Fruit fly (Drosophila melanogaster): ENCODE results near the gene CG13877.
A peak's percentile ranks its signal among the peaks of the same experiment; 100 is the strongest.

The CG13877 gene

dm6 chr3L:199050-199745 lies 18.7 kb upstream of the CG13877 start (continued):
- TF ChIP-seq chn (GFP tag; optimal IDR thresholded peaks at IDR 0.05), result peak; percentile 84
- TF ChIP-seq CoRest (tag; optimal IDR thresholded peaks at IDR 0.05), result no peak
- TF ChIP-seq CG18619 (GFP tag; optimal IDR thresholded peaks at IDR 0.05), result no peak
- TF ChIP-seq Chrac-16 (GFP tag; optimal IDR thresholded peaks at IDR 0.05), result no peak
- TF ChIP-seq Med (GFP tag), result peak; percentile 93
- TF ChIP-seq Atf3 (GFP tag; optimal IDR thresholded peaks at IDR 0.05), result peak; percentile 23
- peak; percentile 41; the same call in 1 of the 2 replicates for TF ChIP-seq inv (GFP tag; IDR thresholded peaks at IDR 0.05; ENCODE audit: partially characterized antibody)
- no peak for TF ChIP-seq CG16815 (GFP tag; optimal IDR thresholded peaks at IDR 0.05)
- no peak for TF ChIP-seq CG31441 (GFP tag; IDR thresholded peaks at IDR 0.05)
- TF ChIP-seq CG12236 (GFP tag; optimal IDR thresholded peaks at IDR 0.05), result no peak
- peak in 1 of 3 experiments; percentile 23 for TF ChIP-seq Stat92E (GFP tag; optimal IDR thresholded peaks at IDR 0.05)
- peak; percentile 45 for TF ChIP-seq Antp (GFP tag; optimal IDR thresholded peaks at IDR 0.05)
- peak; percentile 15 for TF ChIP-seq nerfin-1 (tag; optimal IDR thresholded peaks at IDR 0.05)
- TF ChIP-seq CG11696 (GFP tag; IDR thresholded peaks at IDR 0.05), result no peak
- TF ChIP-seq CG10321 (GFP tag; IDR thresholded peaks at IDR 0.05), result peak; percentile 87
- TF ChIP-seq CG9609 (GFP tag; optimal IDR thresholded peaks at IDR 0.05), result peak; percentile 4
- TF ChIP-seq dmrt99B (tag; optimal IDR thresholded peaks at IDR 0.05), result no peak
- peak; percentile 46; the same call in 1 of the 2 replicates for TF ChIP-seq CG13287 (GFP tag; IDR thresholded peaks at IDR 0.05; ENCODE audit: partially characterized antibody)
- peak in 1 of 2 experiments; percentile 3 for TF ChIP-seq dpn (GFP tag; optimal IDR thresholded peaks at IDR 0.05)
- no peak for TF ChIP-seq sr (GFP tag; IDR thresholded peaks at IDR 0.05)
- TF ChIP-seq cas (GFP tag; IDR thresholded peaks at IDR 0.05), result 0 out of 2 replicates have a peak, but pooled peaks have one; percentile 5
- no peak for TF ChIP-seq CG14050 (GFP tag; IDR thresholded peaks at IDR 0.05)
- TF ChIP-seq tna (GFP tag; IDR thresholded peaks at IDR 0.05; ENCODE audit: partially characterized antibody), result 0 out of 2 replicates have a peak, but pooled peaks have one; percentile 26
- TF ChIP-seq CG9932 (GFP tag; IDR thresholded peaks at IDR 0.05), result peak; percentile 44
- peak; percentile 17 for TF ChIP-seq MTF-1 (GFP tag; optimal IDR thresholded peaks at IDR 0.05; ENCODE audit: borderline replicate concordance)
- TF ChIP-seq HmgD (GFP tag; optimal IDR thresholded peaks at IDR 0.05), result peak; percentile 93
- no peak for TF ChIP-seq repo (GFP tag; optimal IDR thresholded peaks at IDR 0.05)
- no peak for TF ChIP-seq CG11398 (GFP tag; optimal IDR thresholded peaks at IDR 0.05)
- TF ChIP-seq CG10979 (tag; optimal IDR thresholded peaks at IDR 0.05), result peak; percentile 3
- peak; percentile 42; the same call in 2 of the 3 replicates for TF ChIP-seq knrl (GFP tag; IDR thresholded peaks at IDR 0.05; ENCODE audit: partially characterized antibody)
- TF ChIP-seq CG14014 (GFP tag; IDR thresholded peaks at IDR 0.05), result no peak
- TF ChIP-seq YL-1 (GFP tag; optimal IDR thresholded peaks at IDR 0.05), result peak; percentile 87
- peak; percentile 47; the same call in 1 of the 3 replicates for TF ChIP-seq Aef1 (GFP tag; IDR thresholded peaks at IDR 0.05)
- TF ChIP-seq CG9215 (GFP tag; IDR thresholded peaks at IDR 0.05), result no peak
- no peak for TF ChIP-seq disco-r (GFP tag; optimal IDR thresholded peaks at IDR 0.05)
- peak; percentile 30 for TF ChIP-seq CG9876 (GFP tag; optimal IDR thresholded peaks at IDR 0.05)
- TF ChIP-seq CG5245 (GFP tag; optimal IDR thresholded peaks at IDR 0.05), result no peak
- TF ChIP-seq ewg (GFP tag; optimal IDR thresholded peaks at IDR 0.05), result peak; percentile 63
- TF ChIP-seq ase (GFP tag; IDR thresholded peaks at IDR 0.05), result peak; percentile 66; the same call in 2 of the 3 replicates
